Fruit fly (Drosophila melanogaster) S2 (cell line): ENCODE data around the gene Manf.

ENCODE experiments used
- CG8478 ChIP-seq: fragments of >200 bp; optimal IDR thresholded peaks from 2 replicates; lab custom pipeline; 2018
- CTCF ChIP-seq, 2 experiments: fragments of >200 bp; optimal IDR thresholded peaks; 2 replicates each; lab custom pipeline; 2018

dm6 chr3R:16327549-16327948 is 21.7 kb upstream of the Manf start, which contains the start of gene CG17930:
- TF ChIP-seq CTCF (optimal IDR thresholded peaks at IDR 0.05; lab: Kevin White, UChicago) (no peak), CG8478 (no peak)
